Worm (Caenorhabditis elegans) whole organism, midembryonic: Measurements from ENCODE around the gene F53B1.9.

Experiments used
- flt-1 ChIP-seq: fragments of 200-800 bp; sonication (Bioruptor generic); IDR thresholded peaks from 2 replicates; pipeline ENCODE4 v1.3.6; 2022; ENCODE audit warnings: missing genetic modification characterization, missing compliant biosample characterization
- klf-2 ChIP-seq: fragments of 200-800 bp; sonication (Bioruptor generic); conservative IDR thresholded peaks from 2 replicates; pipeline ENCODE4 v1.3.6; 2022; ENCODE audit warnings: missing genetic modification reagents, missing genetic modification characterization, missing compliant biosample characterization
- ref-1 ChIP-seq: fragments of 200-800 bp; sonication (Bioruptor generic); conservative IDR thresholded peaks from 2 replicates; pipeline ENCODE4 v1.3.6; 2022; ENCODE audit warnings: missing genetic modification reagents, missing genetic modification characterization, missing compliant biosample characterization
- ztf-23 ChIP-seq: fragments of 200-800 bp; sonication (Bioruptor generic); IDR thresholded peaks from 2 replicates; pipeline ENCODE4 v1.3.6; 2022; ENCODE audit warnings: missing genetic modification reagents, missing genetic modification characterization, missing compliant biosample characterization

ce11 chrX:2096804-2097203 is 34.8 kb downstream of the F53B1.9 start, which contains the start of gene T21D9.2:
- TF ChIP-seq flt-1 (GFP tag; lab: Robert Waterston, UW), result no peak
- TF ChIP-seq klf-2 (GFP tag; lab: Robert Waterston, UW), result no peak
- no peak for TF ChIP-seq ztf-23 (GFP tag; lab: Robert Waterston, UW)
- no peak for TF ChIP-seq ref-1 (GFP tag; lab: Robert Waterston, UW)
